Fruit fly (Drosophila melanogaster): ENCODE measurements around the gene TwdlY.

TwdlY gene

DNA sequence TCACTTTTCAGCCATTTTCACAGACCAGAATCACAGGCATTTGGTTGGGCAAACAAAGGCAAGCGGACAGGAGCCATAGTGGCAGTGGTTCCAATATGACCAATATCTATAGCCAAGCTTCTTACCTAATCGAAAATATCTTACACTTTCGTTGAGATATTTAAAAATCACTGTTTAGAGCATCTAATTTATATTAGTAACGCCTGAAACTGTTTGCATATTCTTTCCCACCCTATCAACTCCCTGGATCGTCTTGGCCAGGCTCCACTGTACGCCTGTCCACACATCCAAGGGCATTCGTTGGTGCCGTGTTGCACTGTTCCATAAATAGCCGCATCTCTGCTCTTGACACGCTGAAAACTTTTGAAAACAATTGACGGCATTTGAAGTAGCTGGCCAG is 44.2 kb upstream of the TwdlY start (continued):
- TF ChIP-seq CG18619 (GFP tag; optimal IDR thresholded peaks at IDR 0.05) (no peak), Antp (GFP tag; optimal IDR thresholded peaks at IDR 0.05) (peak; percentile 9), sisA (GFP tag; IDR thresholded peaks at IDR 0.05) (peak; percentile 65; the same call in 1 of the 2 replicates), CG43689 (GFP tag; IDR thresholded peaks at IDR 0.05) (no peak), gem (tag; optimal IDR thresholded peaks at IDR 0.05) (peak; percentile 46), otp (GFP tag; IDR thresholded peaks at IDR 0.05) (0 out of 3 replicates have a peak, but pooled peaks have one; percentile 40), Six4 (GFP tag; optimal IDR thresholded peaks at IDR 0.05) (no peak), lmd (GFP tag; IDR thresholded peaks at IDR 0.05) (peak; percentile 26; the same call in 1 of the 2 replicates), bcd (GFP tag; optimal IDR thresholded peaks at IDR 0.05) (no peak), D (optimal IDR thresholded peaks at IDR 0.05) (no peak), D (GFP tag; optimal IDR thresholded peaks at IDR 0.05) (peak; percentile 24), CG1603 (tag; optimal IDR thresholded peaks at IDR 0.05) (peak; percentile 42), hb (GFP tag; IDR thresholded peaks at IDR 0.05; ENCODE audit: partially characterized antibody) (no peak), row (GFP tag; IDR thresholded peaks at IDR 0.05) (peak; percentile 55), peb (GFP tag; IDR thresholded peaks at IDR 0.05) (0 out of 2 replicates have a peak, but pooled peaks have one; percentile 32), unpg (GFP tag; optimal IDR thresholded peaks at IDR 0.05) (peak; percentile 47), CG30431 (GFP tag; optimal IDR thresholded peaks at IDR 0.05) (peak; percentile 16), Fer2 (tag; optimal IDR thresholded peaks at IDR 0.05) (no peak), prd (optimal IDR thresholded peaks at IDR 0.05) (no peak), prd (GFP tag; IDR thresholded peaks at IDR 0.05) (peak; percentile 33; the same call in 1 of the 3 replicates), Sox102F (GFP tag; optimal IDR thresholded peaks at IDR 0.05) (peak; percentile 42), sens (GFP tag) (peak; percentile 89), TFAM (GFP tag; optimal IDR thresholded peaks at IDR 0.05) (no peak), CG17328 (GFP tag; IDR thresholded peaks at IDR 0.05) (peak; percentile 47), CG10274 (GFP tag; optimal IDR thresholded peaks at IDR 0.05) (no peak), rib (GFP tag; IDR thresholded peaks at IDR 0.05) (no peak), CG6689 (GFP tag; IDR thresholded peaks at IDR 0.05) (peak; percentile 42; the same call in 1 of the 2 replicates), CG13894 (tag; optimal IDR thresholded peaks at IDR 0.05) (no peak)

DNA sequence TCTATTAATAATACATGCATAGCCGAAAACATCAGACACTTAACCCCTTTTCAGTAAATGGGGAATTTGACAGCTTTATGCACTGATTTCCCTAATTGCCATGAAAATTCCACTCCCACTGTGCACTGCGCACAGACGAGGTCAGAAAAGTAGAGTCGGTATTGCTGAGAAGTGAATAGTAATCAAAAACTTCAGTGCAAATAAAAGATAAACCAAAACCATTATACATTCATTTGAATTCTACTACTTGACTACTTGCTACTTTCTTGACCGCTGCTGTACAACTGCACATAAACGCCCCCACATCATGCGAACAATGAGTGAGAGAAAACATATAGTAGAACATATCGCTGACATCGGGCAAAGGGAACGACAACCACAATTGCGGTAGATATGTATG is 43.3 kb upstream of the TwdlY start:
- TF ChIP-seq cato (GFP tag; optimal IDR thresholded peaks at IDR 0.05; ENCODE audit: borderline replicate concordance) (peak; percentile 68), fd96Cb (tag; optimal IDR thresholded peaks at IDR 0.05) (peak; percentile 89), exex (tag; optimal IDR thresholded peaks at IDR 0.05) (no peak), CrebB (tag; optimal IDR thresholded peaks at IDR 0.05) (peak; percentile 74), Poxn (GFP tag; IDR thresholded peaks at IDR 0.05) (no peak), CG6683 (GFP tag; optimal IDR thresholded peaks at IDR 0.05) (peak; percentile 25), slp2 (GFP tag; optimal IDR thresholded peaks at IDR 0.05) (peak; percentile 78), D (optimal IDR thresholded peaks at IDR 0.05) (no peak), D (GFP tag; optimal IDR thresholded peaks at IDR 0.05) (peak; percentile 88), CG9609 (GFP tag; optimal IDR thresholded peaks at IDR 0.05) (peak; percentile 82), NfI (GFP tag; optimal IDR thresholded peaks at IDR 0.05) (peak; percentile 86), CG5245 (GFP tag; optimal IDR thresholded peaks at IDR 0.05) (peak; percentile 87), CG32532 (GFP tag; IDR thresholded peaks at IDR 0.05) (peak; percentile 85), CG4730 (GFP tag; IDR thresholded peaks at IDR 0.05) (peak; percentile 68), otp (GFP tag; IDR thresholded peaks at IDR 0.05) (peak; percentile 87), CG7271 (tag; optimal IDR thresholded peaks at IDR 0.05) (peak; percentile 33), bcd (GFP tag; optimal IDR thresholded peaks at IDR 0.05) (peak; percentile 78), crol (GFP tag; IDR thresholded peaks at IDR 0.05) (peak; percentile 52), CG12744 (GFP tag; optimal IDR thresholded peaks at IDR 0.05) (peak; percentile 35), Myb (GFP tag; optimal IDR thresholded peaks at IDR 0.05) (peak; percentile 64), Optix (GFP tag; IDR thresholded peaks at IDR 0.05) (peak; percentile 93), Bteb2 (GFP tag; optimal IDR thresholded peaks at IDR 0.05) (peak; percentile 67), pzg (GFP tag; optimal IDR thresholded peaks at IDR 0.05) (no peak), Nf-YA (GFP tag; IDR thresholded peaks at IDR 0.05) (peak; percentile 79), Mes4 (GFP tag; optimal IDR thresholded peaks at IDR 0.05) (peak; percentile 86), gfzf (GFP tag; optimal IDR thresholded peaks at IDR 0.05) (no peak), gem (tag; optimal IDR thresholded peaks at IDR 0.05) (peak; percentile 88), twi (tag; optimal IDR thresholded peaks at IDR 0.05) (peak; percentile 68), Awh (GFP tag; IDR thresholded peaks at IDR 0.05) (peak; percentile 91)

Data from whole organism, embryonic.